Worm (Caenorhabditis elegans) whole organism, L2 larva: ENCODE data around the gene str-18.

Experiments
- C34F6.9 ChIP-seq: fragments of 150-350 bp; optimal IDR thresholded peaks from 2 replicates; lab custom pipeline; 2014; ENCODE audit warnings: missing biosample characterization, missing genetic modification characterization
- F13H6.1 ChIP-seq: sonication (generic microtip); optimal IDR thresholded peaks from 2 replicates; lab custom pipeline; 2016; ENCODE audit warnings: missing genetic modification characterization, missing compliant biosample characterization
- R02D3.7 ChIP-seq: fragments of 150-350 bp; optimal IDR thresholded peaks from 2 replicates; lab custom pipeline; 2014; ENCODE audit warnings: missing biosample characterization, missing genetic modification characterization
- Y55F3AM.14 ChIP-seq: fragments of 200-800 bp; sonication (Bioruptor generic); optimal IDR thresholded peaks from 2 replicates; lab custom pipeline; 2018; ENCODE audit warnings: mild to moderate bottlenecking, missing genetic modification characterization, missing compliant biosample characterization
- ZK546.5 ChIP-seq: sonication (generic microtip); optimal IDR thresholded peaks from 2 replicates; lab custom pipeline; 2017; ENCODE audit warnings: missing biosample characterization, missing genetic modification characterization
- alr-1 ChIP-seq: fragments of 150-350 bp; optimal IDR thresholded peaks from 2 replicates; lab custom pipeline; 2014; ENCODE audit warnings: missing biosample characterization, missing genetic modification characterization
- ama-1 ChIP-seq: fragments of 150-350 bp; optimal IDR thresholded peaks from 2 replicates; lab custom pipeline; 2018; ENCODE audit warnings: inconsistent platforms
- ceh-82 ChIP-seq: fragments of 150-350 bp; optimal IDR thresholded peaks from 2 replicates; lab custom pipeline; 2014; ENCODE audit warnings: missing biosample characterization, missing genetic modification characterization
- dmd-4 ChIP-seq: sonication (generic microtip); optimal IDR thresholded peaks from 2 replicates; lab custom pipeline; 2017; ENCODE audit warnings: missing biosample characterization, missing genetic modification characterization
- elt-1 ChIP-seq: fragments of 150-350 bp; optimal IDR thresholded peaks from 2 replicates; lab custom pipeline; 2014; ENCODE audit warnings: missing biosample characterization, missing genetic modification characterization
- fos-1 ChIP-seq: fragments of 150-350 bp; optimal IDR thresholded peaks from 2 replicates; lab custom pipeline; 2014; ENCODE audit warnings: missing biosample characterization, missing genetic modification characterization
- gmeb-1 ChIP-seq: fragments of 150-350 bp; optimal IDR thresholded peaks from 2 replicates; lab custom pipeline; 2014; ENCODE audit warnings: missing biosample characterization, missing genetic modification characterization
- lin-11 ChIP-seq: fragments of 150-350 bp; sonication (generic microtip); optimal IDR thresholded peaks from 2 replicates; lab custom pipeline; 2014; ENCODE audit warnings: missing biosample characterization, missing genetic modification characterization, inconsistent platforms, mixed read lengths
- lin-13 ChIP-seq: fragments of 150-350 bp; optimal IDR thresholded peaks from 2 replicates; lab custom pipeline; 2014; ENCODE audit warnings: missing biosample characterization, missing genetic modification reagents, missing genetic modification characterization
- lsy-2 ChIP-seq, 2 experiments: fragments of 150-350 bp in 1 of 2; sonication (generic microtip) in 1 of 2; optimal IDR thresholded peaks; 2 replicates each; lab custom pipeline; 2014 to 2017; ENCODE audit warnings: missing biosample characterization in 2 of 2, missing genetic modification characterization in 2 of 2
- mbf-1 ChIP-seq: sonication (generic microtip); optimal IDR thresholded peaks from 2 replicates; lab custom pipeline; 2017; ENCODE audit warnings: missing biosample characterization, missing genetic modification characterization
- mdl-1 ChIP-seq, 2 experiments: fragments of 150-350 bp in 1 of 2; sonication (generic microtip) in 1 of 2; optimal IDR thresholded peaks; 2 replicates each; lab custom pipeline; 2017; ENCODE audit warnings: missing biosample characterization in 2 of 2, missing genetic modification characterization in 2 of 2
- nhr-10 ChIP-seq: sonication (generic microtip); optimal IDR thresholded peaks from 2 replicates; lab custom pipeline; 2017; ENCODE audit warnings: missing biosample characterization, missing genetic modification characterization
- nhr-11 ChIP-seq: fragments of 150-350 bp; optimal IDR thresholded peaks from 2 replicates; lab custom pipeline; 2014; ENCODE audit warnings: missing biosample characterization, missing genetic modification characterization
- nhr-12 ChIP-seq: fragments of 150-350 bp; optimal IDR thresholded peaks from 2 replicates; lab custom pipeline; 2014; ENCODE audit warnings: missing biosample characterization, missing genetic modification characterization
- nhr-129 ChIP-seq: fragments of 150-350 bp; optimal IDR thresholded peaks from 2 replicates; lab custom pipeline; 2014; ENCODE audit warnings: missing biosample characterization, missing genetic modification characterization
- nhr-21 ChIP-seq: fragments of 150-350 bp; optimal IDR thresholded peaks from 2 replicates; lab custom pipeline; 2014; ENCODE audit warnings: missing biosample characterization, missing genetic modification characterization
- nhr-237 ChIP-seq: fragments of 150-350 bp; optimal IDR thresholded peaks from 2 replicates; lab custom pipeline; 2014; ENCODE audit warnings: missing biosample characterization, missing genetic modification characterization
- nhr-6 ChIP-seq: fragments of 150-350 bp; optimal IDR thresholded peaks from 2 replicates; lab custom pipeline; 2014; ENCODE audit warnings: missing biosample characterization, missing genetic modification characterization
- nhr-77 ChIP-seq: fragments of 150-350 bp; optimal IDR thresholded peaks from 2 replicates; lab custom pipeline; 2014; ENCODE audit warnings: missing biosample characterization, missing genetic modification characterization
- peb-1 ChIP-seq: fragments of 150-350 bp; optimal IDR thresholded peaks from 2 replicates; lab custom pipeline; 2014; ENCODE audit warnings: missing biosample characterization, missing genetic modification characterization
- skn-1 ChIP-seq: sonication (generic microtip); optimal IDR thresholded peaks from 2 replicates; lab custom pipeline; 2017; ENCODE audit warnings: missing biosample characterization, missing genetic modification characterization
- sma-3 ChIP-seq: sonication (generic microtip); optimal IDR thresholded peaks from 2 replicates; lab custom pipeline; 2016; ENCODE audit warnings: missing genetic modification reagents, missing genetic modification characterization, missing compliant biosample characterization
- sma-9 ChIP-seq, 2 experiments: fragments of 150-350 bp in 1 of 2; sonication (generic microtip) in 1 of 2; optimal IDR thresholded peaks; 2 replicates each; lab custom pipeline; 2014 to 2016; ENCODE audit warnings: missing genetic modification characterization in 2 of 2, mild to moderate bottlenecking in 1 of 2, missing biosample characterization in 1 of 2, missing compliant biosample characterization in 1 of 2, missing genetic modification reagents in 1 of 2, moderate library complexity in 1 of 2
- snpc-4 ChIP-seq: fragments of 150-350 bp; optimal IDR thresholded peaks from 2 replicates; lab custom pipeline; 2014; ENCODE audit warnings: missing biosample characterization, missing genetic modification characterization
- unc-55 ChIP-seq: fragments of 150-350 bp; sonication (generic microtip); optimal IDR thresholded peaks from 3 replicates; lab custom pipeline; 2014; ENCODE audit warnings: missing biosample characterization, missing genetic modification reagents, missing genetic modification characterization
- zag-1 ChIP-seq: fragments of 150-350 bp; optimal IDR thresholded peaks from 2 replicates; lab custom pipeline; 2014; ENCODE audit warnings: missing biosample characterization, missing genetic modification characterization
- ztf-11 ChIP-seq: sonication (generic microtip); optimal IDR thresholded peaks from 2 replicates; lab custom pipeline; 2017; ENCODE audit warnings: missing biosample characterization, missing genetic modification characterization

str-18 gene

DNA sequence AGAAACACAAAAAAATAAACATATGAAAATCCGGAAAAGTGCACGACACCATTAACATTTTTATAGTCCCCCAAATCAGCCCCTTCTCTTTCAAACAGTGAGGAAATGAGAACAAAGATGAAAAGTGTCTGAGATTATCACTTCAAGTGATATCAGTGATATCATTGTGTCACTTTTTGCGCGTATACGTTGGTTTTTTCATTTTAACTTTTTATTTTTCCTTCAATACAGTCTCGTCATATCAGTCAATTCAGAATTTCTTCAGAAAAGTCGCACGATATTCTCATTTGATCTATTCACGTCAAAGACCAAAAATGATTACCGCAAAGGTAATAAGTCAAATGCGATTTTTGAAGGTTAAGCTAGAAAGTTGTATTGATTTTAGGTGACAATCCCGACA, 37.0 kb downstream of the str-18 start, which contains the start of gene twk-34:
Gene twk-34, plus strand, starts transcription at position 216 of the 400 bp plus-strand sequence.
- TF ChIP-seq nhr-129 (tag; lab: Kevin White, UChicago) = no peak
- no peak for TF ChIP-seq ZK546.5 (tag; lab: Kevin White, UChicago)
- TF ChIP-seq gmeb-1 (tag; lab: Kevin White, UChicago) = no peak
- no peak for TF ChIP-seq nhr-21
- TF ChIP-seq lin-11 (tag; lab: Kevin White, UChicago) = no peak
- TF ChIP-seq R02D3.7 (tag; lab: Kevin White, UChicago) = no peak
- TF ChIP-seq nhr-6 (tag; lab: Kevin White, UChicago) = no peak
- TF ChIP-seq elt-1 (tag; lab: Kevin White, UChicago) = no peak
- no peak for TF ChIP-seq nhr-12 (tag; lab: Kevin White, UChicago)
- no peak for TF ChIP-seq C34F6.9 (tag; lab: Kevin White, UChicago)

DNA sequence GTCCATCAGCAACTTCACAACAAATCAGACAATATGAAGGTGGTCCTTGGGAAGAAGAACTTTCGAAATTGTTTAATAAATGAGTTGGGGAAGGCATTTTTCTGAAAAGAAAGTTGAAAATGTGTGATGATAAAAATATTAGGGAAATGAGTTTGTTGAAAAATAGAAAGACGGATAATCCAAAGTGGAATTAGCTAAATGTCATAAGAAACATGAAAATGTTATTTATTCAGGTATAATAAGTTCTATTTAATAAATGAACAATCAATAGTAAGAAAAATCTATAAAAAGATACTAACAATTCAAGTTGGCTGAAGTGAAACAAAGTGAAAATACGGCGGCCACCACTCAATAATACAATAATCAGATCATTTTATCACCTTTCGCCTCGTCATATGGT, 39.5 kb downstream of the str-18 start, which contains the start of gene nhr-53:
Gene nhr-53, minus strand, starts transcription at position 101 of the 400 bp plus-strand sequence.
- TF ChIP-seq R02D3.7 (tag; lab: Kevin White, UChicago) (no peak), nhr-21 (no peak), nhr-12 (tag; lab: Kevin White, UChicago) (no peak), sma-3 (GFP tag; lab: Kevin White, UChicago) (no peak), nhr-129 (tag; lab: Kevin White, UChicago) (no peak), lin-13 (no peak), fos-1 (tag; lab: Kevin White, UChicago) (no peak), ceh-82 (tag; lab: Kevin White, UChicago) (no peak), ama-1 (no peak), sma-9 (GFP tag; optimal IDR thresholded peaks at IDR 0.05; lab: Kevin White, UChicago) (no peak), sma-9 (tag; optimal IDR thresholded peaks at IDR 0.05; lab: Kevin White, UChicago) (no peak), nhr-10 (tag; lab: Kevin White, UChicago) (no peak), nhr-237 (tag; lab: Kevin White, UChicago) (no peak), peb-1 (tag; lab: Kevin White, UChicago) (no peak), nhr-11 (tag; lab: Kevin White, UChicago) (no peak), lin-11 (tag; lab: Kevin White, UChicago) (no peak), alr-1 (no peak), snpc-4 (tag; lab: Kevin White, UChicago) (no peak), lsy-2 (tag; optimal IDR thresholded peaks at IDR 0.05; lab: Kevin White, UChicago) (no peak)

- TF ChIP-seq C34F6.9 (tag; lab: Kevin White, UChicago) = no peak
- TF ChIP-seq nhr-77 (tag; lab: Kevin White, UChicago) = no peak
- no peak for TF ChIP-seq alr-1
- TF ChIP-seq nhr-21 = no peak
- TF ChIP-seq ZK546.5 (tag; lab: Kevin White, UChicago) = no peak
- no peak for TF ChIP-seq F13H6.1 (tag; lab: Kevin White, UChicago)
- no peak for TF ChIP-seq ama-1
- no peak for TF ChIP-seq lin-11 (tag; lab: Kevin White, UChicago)
- no peak for TF ChIP-seq snpc-4 (tag; lab: Kevin White, UChicago)
- TF ChIP-seq R02D3.7 (tag; lab: Kevin White, UChicago) = no peak
- TF ChIP-seq mbf-1 (tag; lab: Kevin White, UChicago) = no peak
- TF ChIP-seq nhr-12 (tag; lab: Kevin White, UChicago) = no peak
- no peak for TF ChIP-seq unc-55 (GFP tag; lab: Kevin White, UChicago)
- TF ChIP-seq Y55F3AM.14 (GFP tag; lab: Kevin White, UChicago) = no peak
- no peak for TF ChIP-seq mdl-1 (tag; optimal IDR thresholded peaks at IDR 0.05; lab: Kevin White, UChicago)
- TF ChIP-seq nhr-129 (tag; lab: Kevin White, UChicago) = no peak
These were observed 42.0 kb downstream of the str-18 start, which contains the start of gene nhr-199 for ce11 chrV:15699799-15700198. Gene nhr-199 (minus strand): TSS chrV:15699899.

ce11 chrV:15698099-15698498, 43.7 kb downstream of the str-18 start, which contains the start of gene srx-29:
Gene srx-29 (minus strand): TSS chrV:15698199.
- TF ChIP-seq Y55F3AM.14 (GFP tag; lab: Kevin White, UChicago) (no peak), lin-13 (no peak), fos-1 (tag; lab: Kevin White, UChicago) (no peak), skn-1 (tag; lab: Kevin White, UChicago) (no peak), ztf-11 (no peak), nhr-237 (tag; lab: Kevin White, UChicago) (no peak), R02D3.7 (tag; lab: Kevin White, UChicago) (no peak), zag-1 (no peak), alr-1 (no peak), dmd-4 (tag; lab: Kevin White, UChicago) (no peak), ama-1 (no peak), ZK546.5 (tag; lab: Kevin White, UChicago) (no peak)
- TF ChIP-seq, all 48 proteins: peak for 0
